Fruit fly (Drosophila melanogaster): Measurements from ENCODE around the gene Obp19b.

DNA sequence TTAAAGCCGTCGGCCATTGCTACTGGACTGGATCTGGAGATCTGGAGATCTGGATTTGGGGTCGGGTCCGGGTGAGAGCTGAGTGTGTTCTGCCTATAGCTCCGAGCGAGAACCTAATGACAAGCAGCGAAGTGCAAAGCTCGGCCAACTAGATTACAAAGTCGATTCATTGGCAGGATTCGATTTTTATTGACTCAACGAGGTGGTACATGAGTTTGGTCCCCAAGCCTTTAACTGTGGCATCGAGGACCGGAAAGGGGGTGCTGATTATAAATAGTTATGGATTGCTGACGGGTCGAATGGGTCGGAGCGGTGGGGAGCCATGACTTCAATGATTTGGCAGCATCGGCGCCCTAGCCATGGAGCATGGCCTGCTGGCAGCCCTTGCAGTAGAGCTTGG lies 3.1 kb upstream of the Obp19b start, which contains the start of gene CG15459:
- no peak for TF ChIP-seq CG6808 (GFP tag; optimal IDR thresholded peaks at IDR 0.05)
- no peak for TF ChIP-seq fd85E (GFP tag; optimal IDR thresholded peaks at IDR 0.05)
- no peak for TF ChIP-seq CG4318 (GFP tag; optimal IDR thresholded peaks at IDR 0.05)
- no peak for TF ChIP-seq Blimp-1 (GFP tag; optimal IDR thresholded peaks at IDR 0.05)
- no peak for TF ChIP-seq CG6854 (GFP tag; optimal IDR thresholded peaks at IDR 0.05)
